Worm (Caenorhabditis elegans) whole organism, midembryonic: ENCODE data around the gene ttr-57.

Source experiments
- T22C8.4 ChIP-seq: fragments of 200-800 bp; sonication (Bioruptor generic); IDR thresholded peaks from 2 replicates; pipeline ENCODE4 v1.3.6; 2022; ENCODE audit warnings: missing genetic modification characterization, missing compliant biosample characterization
- cog-1 ChIP-seq: sonication (generic microtip); optimal IDR thresholded peaks from 2 replicates; lab custom pipeline; 2016; ENCODE audit warnings: missing genetic modification characterization, missing compliant biosample characterization
- flt-1 ChIP-seq: fragments of 200-800 bp; sonication (Bioruptor generic); IDR thresholded peaks from 2 replicates; pipeline ENCODE4 v1.3.6; 2022; ENCODE audit warnings: missing genetic modification characterization, missing compliant biosample characterization
- klf-2 ChIP-seq: fragments of 200-800 bp; sonication (Bioruptor generic); conservative IDR thresholded peaks from 2 replicates; pipeline ENCODE4 v1.3.6; 2022; ENCODE audit warnings: missing genetic modification reagents, missing genetic modification characterization, missing compliant biosample characterization
- med-1 ChIP-seq: sonication (generic microtip); optimal IDR thresholded peaks from 2 replicates; lab custom pipeline; 2017; ENCODE audit warnings: missing genetic modification characterization, mild to moderate bottlenecking, missing compliant biosample characterization, antibody characterized with exemption, missing genetic modification reagents; ENCODE audit not compliant: insufficient read depth
- ref-1 ChIP-seq: fragments of 200-800 bp; sonication (Bioruptor generic); conservative IDR thresholded peaks from 2 replicates; pipeline ENCODE4 v1.3.6; 2022; ENCODE audit warnings: missing genetic modification reagents, missing genetic modification characterization, missing compliant biosample characterization
- tab-1 ChIP-seq: fragments of 200-800 bp; sonication (Bioruptor generic); IDR thresholded peaks from 2 replicates; pipeline ENCODE4 v1.3.6; 2022; ENCODE audit warnings: missing genetic modification characterization, missing compliant biosample characterization
- ztf-23 ChIP-seq: fragments of 200-800 bp; sonication (Bioruptor generic); IDR thresholded peaks from 2 replicates; pipeline ENCODE4 v1.3.6; 2022; ENCODE audit warnings: missing genetic modification reagents, missing genetic modification characterization, missing compliant biosample characterization
- ztf-29 ChIP-seq: fragments of 200-800 bp; sonication (Bioruptor generic); IDR thresholded peaks from 2 replicates; pipeline ENCODE4 v1.3.6; 2022; ENCODE audit warnings: missing genetic modification reagents, missing genetic modification characterization, missing compliant biosample characterization

DNA sequence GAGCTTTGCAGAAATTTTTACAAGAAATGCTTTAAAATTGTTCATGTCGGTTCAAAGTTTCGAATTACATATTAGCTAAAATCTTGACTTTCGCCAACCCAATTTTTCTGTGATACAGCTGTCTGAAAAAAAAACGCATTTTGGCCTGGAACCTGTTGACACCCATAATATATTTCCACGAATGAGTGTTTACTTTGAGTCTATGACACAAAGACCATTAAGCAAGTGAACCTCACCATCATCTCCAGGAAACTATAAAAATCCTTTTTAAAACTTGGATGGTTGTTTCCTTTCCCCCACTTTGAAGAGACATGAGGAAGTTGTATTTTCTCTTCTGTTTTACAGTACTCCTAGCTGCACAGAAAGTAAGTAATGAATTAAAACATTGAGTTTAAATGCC lies 30.6 kb upstream of the ttr-57 start, which contains the start of gene clec-263:
- TF ChIP-seq T22C8.4 (GFP tag; lab: Robert Waterston, UW) (no peak), tab-1 (GFP tag; lab: Robert Waterston, UW) (no peak), ref-1 (GFP tag; lab: Robert Waterston, UW) (no peak), ztf-23 (GFP tag; lab: Robert Waterston, UW) (no peak), cog-1 (tag; lab: Kevin White, UChicago) (no peak), ztf-29 (GFP tag; lab: Robert Waterston, UW) (no peak), med-1 (GFP tag; lab: Kevin White, UChicago) (no peak), flt-1 (GFP tag; lab: Robert Waterston, UW) (no peak), klf-2 (no peak)
